Worm (Caenorhabditis elegans) whole organism, L4 larva: ENCODE results near the gene F22B3.7.

ENCODE experiments used
- F37D6.2 ChIP-seq: sonication (generic microtip); optimal IDR thresholded peaks from 2 replicates; lab custom pipeline; 2016; ENCODE audit warnings: mild to moderate bottlenecking, missing genetic modification characterization, missing compliant biosample characterization
- F44E2.7 ChIP-seq: fragments of 200-800 bp; sonication (Bioruptor generic); IDR thresholded peaks from 2 replicates; pipeline ENCODE4 v2.1.2; 2022; ENCODE audit warnings: missing genetic modification characterization, missing compliant biosample characterization
- F49E8.2 ChIP-seq: sonication (generic microtip); optimal IDR thresholded peaks from 2 replicates; lab custom pipeline; 2016; ENCODE audit warnings: missing compliant biosample characterization, mild to moderate bottlenecking, missing genetic modification characterization, borderline replicate concordance
- T20F7.1 ChIP-seq: fragments of 200-800 bp; sonication (Bioruptor generic); optimal IDR thresholded peaks from 2 replicates; lab custom pipeline; 2018; ENCODE audit warnings: mild to moderate bottlenecking, missing genetic modification characterization, missing compliant biosample characterization
- T26A8.4 ChIP-seq: fragments of 200-800 bp; sonication (Bioruptor generic); IDR thresholded peaks from 2 replicates; pipeline ENCODE4 v1.3.6; 2022; ENCODE audit warnings: missing genetic modification characterization, missing compliant biosample characterization
- Y105C5A.15 ChIP-seq: fragments of 200-800 bp; sonication (Bioruptor generic); IDR thresholded peaks from 2 replicates; pipeline ENCODE4 v1.3.6; 2022; ENCODE audit warnings: missing genetic modification characterization, missing compliant biosample characterization
- Y5F2A.4 ChIP-seq: fragments of 200-800 bp; sonication (Bioruptor generic); optimal IDR thresholded peaks from 2 replicates; lab custom pipeline; 2018; ENCODE audit warnings: mild to moderate bottlenecking, missing genetic modification characterization, missing compliant biosample characterization
- aha-1 ChIP-seq: fragments of 150-350 bp; peaks from one replicate; lab custom pipeline; 2014; ENCODE audit warnings: missing biosample characterization, missing genetic modification characterization
- aly-2 ChIP-seq: sonication (generic microtip); optimal IDR thresholded peaks from 2 replicates; lab custom pipeline; 2018; ENCODE audit warnings: missing biosample characterization, missing genetic modification characterization
- ceh-28 ChIP-seq: fragments of 150-350 bp; optimal IDR thresholded peaks from 2 replicates; lab custom pipeline; 2014; ENCODE audit warnings: missing biosample characterization, missing genetic modification reagents, missing genetic modification characterization
- ceh-82 ChIP-seq: sonication (generic microtip); optimal IDR thresholded peaks from 2 replicates; lab custom pipeline; 2017; ENCODE audit warnings: missing biosample characterization, missing genetic modification characterization
- daf-8 ChIP-seq: fragments of 200-800 bp; sonication (Bioruptor generic); IDR thresholded peaks from 2 replicates; pipeline ENCODE4 v1.3.6; 2022; ENCODE audit warnings: missing genetic modification characterization, missing compliant biosample characterization
- dpl-1 ChIP-seq: fragments of 150-350 bp; optimal IDR thresholded peaks from 2 replicates; lab custom pipeline; 2014; ENCODE audit warnings: missing biosample characterization, missing genetic modification reagents, missing genetic modification characterization
- hmg-1.1 ChIP-seq: fragments of 200-800 bp; sonication (Bioruptor generic); IDR thresholded peaks from 2 replicates; pipeline ENCODE4 v1.3.6; 2022; ENCODE audit warnings: missing genetic modification reagents, missing genetic modification characterization, missing compliant biosample characterization
- lin-39 ChIP-seq: fragments of 150-350 bp; optimal IDR thresholded peaks from 2 replicates; lab custom pipeline; 2014; ENCODE audit warnings: missing biosample characterization, missing genetic modification reagents, missing genetic modification characterization
- lir-3 ChIP-seq: sonication (generic microtip); optimal IDR thresholded peaks from 2 replicates; lab custom pipeline; 2016; ENCODE audit warnings: mild to moderate bottlenecking, missing genetic modification characterization, missing compliant biosample characterization
- lsy-2 ChIP-seq, 2 experiments: fragments of 150-350 bp in 1 of 2; sonication (generic microtip) in 1 of 2; optimal IDR thresholded peaks; 2 replicates each; lab custom pipeline; 2014 to 2017; ENCODE audit warnings: missing biosample characterization in 2 of 2, missing genetic modification characterization in 2 of 2
- mes-2 ChIP-seq: sonication (generic microtip); optimal IDR thresholded peaks from 2 replicates; lab custom pipeline; 2016; ENCODE audit warnings: missing genotype, mild to moderate bottlenecking, missing genetic modification characterization, missing compliant biosample characterization; ENCODE audit not compliant: poor library complexity, severe bottlenecking
- mxl-3 ChIP-seq: fragments of 200-800 bp; sonication (Bioruptor generic); optimal IDR thresholded peaks from 2 replicates; lab custom pipeline; 2018; ENCODE audit warnings: mild to moderate bottlenecking, missing genetic modification characterization, missing compliant biosample characterization
- nhr-102 ChIP-seq: sonication (generic microtip); optimal IDR thresholded peaks from 2 replicates; lab custom pipeline; 2016; ENCODE audit warnings: mild to moderate bottlenecking, missing genetic modification characterization, moderate library complexity, missing compliant biosample characterization
- nhr-11 ChIP-seq: fragments of 150-350 bp; optimal IDR thresholded peaks from 2 replicates; lab custom pipeline; 2014; ENCODE audit warnings: missing biosample characterization, missing genetic modification characterization
- nhr-237 ChIP-seq: sonication (generic microtip); optimal IDR thresholded peaks from 2 replicates; lab custom pipeline; 2017; ENCODE audit warnings: missing biosample characterization, missing genetic modification characterization
- nhr-41 ChIP-seq: fragments of 200-800 bp; sonication (Bioruptor generic); IDR thresholded peaks from 2 replicates; pipeline ENCODE4 v1.3.6; 2022; ENCODE audit warnings: missing genetic modification reagents, missing genetic modification characterization, missing compliant biosample characterization
- nhr-6 ChIP-seq: fragments of 150-350 bp; optimal IDR thresholded peaks from 2 replicates; lab custom pipeline; 2014; ENCODE audit warnings: missing biosample characterization, missing genetic modification characterization
- nhr-76 ChIP-seq: fragments of 150-350 bp; optimal IDR thresholded peaks from 2 replicates; lab custom pipeline; 2014; ENCODE audit warnings: missing biosample characterization, missing genetic modification characterization
- php-3 ChIP-seq: fragments of 200-800 bp; sonication (Bioruptor generic); IDR thresholded peaks from 2 replicates; pipeline ENCODE4 v1.3.6; 2022; ENCODE audit warnings: missing genetic modification reagents, missing genetic modification characterization, missing compliant biosample characterization
- pqm-1 ChIP-seq: sonication (generic microtip); optimal IDR thresholded peaks from 2 replicates; lab custom pipeline; 2017; ENCODE audit warnings: missing biosample characterization, missing genetic modification characterization
- set-16 ChIP-seq: fragments of 200-800 bp; sonication (Bioruptor generic); IDR thresholded peaks from 2 replicates; pipeline ENCODE4 v1.3.6; 2022; ENCODE audit warnings: missing genetic modification reagents, missing genetic modification characterization, missing compliant biosample characterization
- spr-1 ChIP-seq: sonication (generic microtip); optimal IDR thresholded peaks from 2 replicates; lab custom pipeline; 2016; ENCODE audit warnings: mild to moderate bottlenecking, missing genetic modification characterization, missing compliant biosample characterization
- tag-97 ChIP-seq: fragments of 200-800 bp; sonication (Bioruptor generic); IDR thresholded peaks from 2 replicates; pipeline ENCODE4 v1.3.6; 2022; ENCODE audit warnings: missing genetic modification characterization, missing compliant biosample characterization
- unc-39 ChIP-seq: sonication (generic microtip); optimal IDR thresholded peaks from 2 replicates; lab custom pipeline; 2017; ENCODE audit warnings: missing biosample characterization, missing genetic modification characterization
- unc-62 ChIP-seq, 3 experiments: fragments of 150-350 bp in 1 of 3; sonication (generic microtip); optimal IDR thresholded peaks in 2 of 3; peaks in 1 of 3; 1 replicate in 1 of 3; 2 replicates in 2 of 3; lab custom pipeline; 2014 to 2017; ENCODE audit warnings: missing biosample characterization in 3 of 3, missing genetic modification characterization in 3 of 3, missing genetic modification reagents in 3 of 3, missing genotype in 1 of 3
- zag-1 ChIP-seq: fragments of 150-350 bp; optimal IDR thresholded peaks from 2 replicates; lab custom pipeline; 2014; ENCODE audit warnings: missing biosample characterization, missing genetic modification characterization
- zfp-2 ChIP-seq: sonication (generic microtip); optimal IDR thresholded peaks from 2 replicates; lab custom pipeline; 2016; ENCODE audit warnings: mild to moderate bottlenecking, missing genetic modification characterization, missing compliant biosample characterization
- zfp-3 ChIP-seq: fragments of 200-800 bp; sonication (Bioruptor generic); conservative IDR thresholded peaks from 2 replicates; pipeline ENCODE4 v1.3.6; 2022; ENCODE audit warnings: missing genetic modification reagents, missing genetic modification characterization, missing compliant biosample characterization

The F22B3.7 gene

ce11 chrIV:11467413-11467812 is 45.8 kb upstream of the F22B3.7 start, which contains the start of gene C10C6.7:
Gene C10C6.7 (minus strand): TSS chrIV:11467513.
- TF ChIP-seq mxl-3 (GFP tag; lab: Kevin White, UChicago) (no peak), aha-1 (tag; lab: Kevin White, UChicago) (no peak), zfp-3 (GFP tag; lab: Robert Waterston, UW) (no peak), hmg-1.1 (no peak)
- TF ChIP-seq, all 104 proteins: peak for 0

- TF ChIP-seq Y105C5A.15 (GFP tag; lab: Robert Waterston, UW), result no peak
- TF ChIP-seq nhr-41 (GFP tag; lab: Robert Waterston, UW), result no peak
- no peak for TF ChIP-seq nhr-76 (tag; lab: Kevin White, UChicago)
- TF ChIP-seq mxl-3 (GFP tag; lab: Kevin White, UChicago), result no peak
- TF ChIP-seq T20F7.1 (GFP tag; lab: Kevin White, UChicago), result no peak
- no peak for TF ChIP-seq Y5F2A.4 (GFP tag; lab: Kevin White, UChicago)
- no peak for TF ChIP-seq aly-2 (tag; lab: Kevin White, UChicago)
- no peak for TF ChIP-seq unc-39 (tag; lab: Kevin White, UChicago)
- TF ChIP-seq nhr-237 (tag; lab: Kevin White, UChicago), result no peak
- no peak for TF ChIP-seq ceh-82 (tag; lab: Kevin White, UChicago)
- no peak for TF ChIP-seq zag-1
- no peak for TF ChIP-seq F37D6.2
- no peak for TF ChIP-seq spr-1 (tag; lab: Kevin White, UChicago)
- TF ChIP-seq unc-62 (GFP tag; optimal IDR thresholded peaks at IDR 0.05 in 1 of 2; lab: Kevin White, UChicago), result no peak
- no peak for TF ChIP-seq unc-62 (tag; optimal IDR thresholded peaks at IDR 0.05; lab: Kevin White, UChicago)
- TF ChIP-seq F44E2.7, result no peak
Observed at ce11 chrIV:11465125-11465524, 43.5 kb upstream of the F22B3.7 start, which contains the start of gene C10C6.3. Gene C10C6.3 (minus strand): TSS chrIV:11465225.

ce11 chrIV:11461335-11461734 is 39.7 kb upstream of the F22B3.7 start:
- TF ChIP-seq pqm-1 (tag; lab: Kevin White, UChicago) (no peak), unc-62 (GFP tag; optimal IDR thresholded peaks at IDR 0.05 in 1 of 2; lab: Kevin White, UChicago) (peak in 1 of 2 experiments; percentile 90), unc-62 (tag; optimal IDR thresholded peaks at IDR 0.05; lab: Kevin White, UChicago) (no peak)

ce11 chrIV:11459684-11460083 is 38.1 kb upstream of the F22B3.7 start, which contains the start of gene npr-3:
Gene npr-3 (plus strand): TSS chrIV:11459984.
- TF ChIP-seq F44E2.7, result no peak
- TF ChIP-seq T20F7.1 (GFP tag; lab: Kevin White, UChicago), result no peak
- no peak for TF ChIP-seq lin-39 (tag; lab: Kevin White, UChicago)
- no peak for TF ChIP-seq set-16 (GFP tag; lab: Robert Waterston, UW)
- TF ChIP-seq F49E8.2 (tag; lab: Kevin White, UChicago), result no peak
- no peak for TF ChIP-seq nhr-6 (tag; lab: Kevin White, UChicago)
- TF ChIP-seq aha-1 (tag; lab: Kevin White, UChicago), result no peak
- no peak for TF ChIP-seq T26A8.4 (GFP tag; lab: Robert Waterston, UW)
- no peak for TF ChIP-seq tag-97 (GFP tag; lab: Robert Waterston, UW)
- TF ChIP-seq mes-2, result no peak
- TF ChIP-seq dpl-1 (GFP tag; lab: Kevin White, UChicago), result no peak
- no peak for TF ChIP-seq lir-3 (tag; lab: Kevin White, UChicago)
- TF ChIP-seq daf-8, result no peak
- no peak for TF ChIP-seq spr-1 (tag; lab: Kevin White, UChicago)
- no peak for TF ChIP-seq nhr-102 (tag; lab: Kevin White, UChicago)
- no peak for TF ChIP-seq zfp-2
- no peak for TF ChIP-seq hmg-1.1

- TF ChIP-seq php-3 (GFP tag; lab: Robert Waterston, UW), result no peak
- TF ChIP-seq ceh-28 (tag; lab: Kevin White, UChicago), result no peak
- TF ChIP-seq lsy-2 (tag; optimal IDR thresholded peaks at IDR 0.05; lab: Kevin White, UChicago), result no peak
- peak; percentile 5 for TF ChIP-seq nhr-11
- peak in 1 of 2 experiments; percentile 91 for TF ChIP-seq unc-62 (GFP tag; optimal IDR thresholded peaks at IDR 0.05 in 1 of 2; lab: Kevin White, UChicago)
- TF ChIP-seq unc-62 (tag; optimal IDR thresholded peaks at IDR 0.05; lab: Kevin White, UChicago), result no peak
- TF ChIP-seq, all 104 proteins: peak for 2
Observed at ce11 chrIV:11458700-11459263, 37.2 kb upstream of the F22B3.7 start.
